Fruit fly (Drosophila melanogaster): ENCODE data around the gene mnb.
A peak's percentile ranks its signal among the peaks of the same experiment; 100 is the strongest.

Gene mnb

dm6 chrX:17880269-17880889, 6.6 kb downstream of the mnb start (continued):
- TF ChIP-seq Elba2 (GFP tag; optimal IDR thresholded peaks at IDR 0.05) (no peak), CG7357 (GFP tag; IDR thresholded peaks at IDR 0.05) (peak; percentile 86), Oli (tag; optimal IDR thresholded peaks at IDR 0.05) (peak; percentile 96), zfh1 (GFP tag; IDR thresholded peaks at IDR 0.05) (peak; percentile 93), Hey (tag; optimal IDR thresholded peaks at IDR 0.05) (peak; percentile 85), CG14710 (tag; optimal IDR thresholded peaks at IDR 0.05) (peak; percentile 66), gro (GFP tag; optimal IDR thresholded peaks at IDR 0.05) (peak; percentile 98), kah (GFP tag; optimal IDR thresholded peaks at IDR 0.05) (peak; percentile 78), sqz (GFP tag; optimal IDR thresholded peaks at IDR 0.05) (peak; percentile 88), D19B (GFP tag; optimal IDR thresholded peaks at IDR 0.05) (peak; percentile 79), eve (GFP tag; optimal IDR thresholded peaks at IDR 0.05) (peak in 1 of 2 experiments; percentile 89), tgo (GFP tag; IDR thresholded peaks at IDR 0.05) (peak; percentile 95), sug (tag; optimal IDR thresholded peaks at IDR 0.05) (peak; percentile 92), mam (GFP tag; optimal IDR thresholded peaks at IDR 0.05) (peak; percentile 98), CG10979 (tag; optimal IDR thresholded peaks at IDR 0.05) (peak; percentile 85), CG13287 (GFP tag; IDR thresholded peaks at IDR 0.05; ENCODE audit: partially characterized antibody) (no peak; the same call in 1 of the 2 replicates), Rfx (GFP tag; IDR thresholded peaks at IDR 0.05) (peak; percentile 98), dati (GFP tag; IDR thresholded peaks at IDR 0.05) (peak; percentile 82), CG11398 (GFP tag; optimal IDR thresholded peaks at IDR 0.05) (peak; percentile 87), CG4360 (GFP tag; IDR thresholded peaks at IDR 0.05) (peak; percentile 71; the same call in 1 of the 2 replicates), dan (GFP tag; IDR thresholded peaks at IDR 0.05) (peak; percentile 45; the same call in 1 of the 2 replicates), Hr78 (GFP tag; optimal IDR thresholded peaks at IDR 0.05) (peak in 1 of 2 experiments; percentile 86), CG12071 (GFP tag; optimal IDR thresholded peaks at IDR 0.05) (peak; percentile 95), CHES-1-like (GFP tag; optimal IDR thresholded peaks at IDR 0.05) (peak; percentile 95), CG8359 (GFP tag; optimal IDR thresholded peaks at IDR 0.05; ENCODE audit: borderline replicate concordance) (peak; percentile 70), Ets97D (GFP tag; optimal IDR thresholded peaks at IDR 0.05) (peak; percentile 88), sr (GFP tag; IDR thresholded peaks at IDR 0.05) (peak; percentile 69; the same call in 2 of the 3 replicates), NC2α (GFP tag; optimal IDR thresholded peaks at IDR 0.05) (peak; percentile 88), CG2202 (tag; optimal IDR thresholded peaks at IDR 0.05) (peak; percentile 79), usp (GFP tag; optimal IDR thresholded peaks at IDR 0.05) (no peak), CG31224 (GFP tag; IDR thresholded peaks at IDR 0.05) (peak; percentile 87), Dp (GFP tag; optimal IDR thresholded peaks at IDR 0.05) (peak; percentile 14), onecut (GFP tag; IDR thresholded peaks at IDR 0.05) (peak; percentile 91), CG11247 (GFP tag; IDR thresholded peaks at IDR 0.05) (peak; percentile 96), sens (GFP tag) (peak; percentile 99), otp (GFP tag; IDR thresholded peaks at IDR 0.05) (peak; percentile 95), CG12391 (tag; optimal IDR thresholded peaks at IDR 0.05) (peak; percentile 94), Adf1 (GFP tag; IDR thresholded peaks at IDR 0.05) (peak; percentile 81), ham (GFP tag; IDR thresholded peaks at IDR 0.05) (peak; percentile 90), nau (GFP tag; optimal IDR thresholded peaks at IDR 0.05) (peak; percentile 89), CG7987 (GFP tag; optimal IDR thresholded peaks at IDR 0.05) (peak; percentile 83), Side (GFP tag; optimal IDR thresholded peaks at IDR 0.05) (peak; percentile 96), hbn (GFP tag; IDR thresholded peaks at IDR 0.05; ENCODE audit: partially characterized antibody) (no peak), CG16779 (GFP tag; IDR thresholded peaks at IDR 0.05) (peak; percentile 92), Dfd (GFP tag; optimal IDR thresholded peaks at IDR 0.05) (no peak), crp (GFP tag; optimal IDR thresholded peaks at IDR 0.05) (peak in 1 of 2 experiments; percentile 60), Doc2 (GFP tag; IDR thresholded peaks at IDR 0.05) (peak; percentile 70; the same call in 1 of the 2 replicates), inv (GFP tag; IDR thresholded peaks at IDR 0.05; ENCODE audit: partially characterized antibody) (no peak), ci (GFP tag; IDR thresholded peaks at IDR 0.05) (peak; percentile 98), p53 (GFP tag; optimal IDR thresholded peaks at IDR 0.05) (peak; percentile 78)

All from whole organism, embryonic.